Worm (Caenorhabditis elegans) whole organism, mixed stage, embryonic: ENCODE measurements around the gene ugt-20.

Experiments
- elt-3 ChIP-seq: fragments of 150-350 bp; optimal IDR thresholded peaks from 2 replicates; lab custom pipeline; 2014; ENCODE audit warnings: missing biosample characterization, missing genetic modification characterization
- ham-2 ChIP-seq: fragments of 200-800 bp; sonication (Bioruptor generic); optimal IDR thresholded peaks from 2 replicates; lab custom pipeline; 2018; ENCODE audit warnings: mild to moderate bottlenecking, missing genetic modification characterization, missing compliant biosample characterization
- lin-13 ChIP-seq: fragments of 150-350 bp; optimal IDR thresholded peaks from 2 replicates; lab custom pipeline; 2014; ENCODE audit warnings: missing biosample characterization, missing genetic modification characterization
- snpc-4 ChIP-seq: fragments of 150-350 bp; optimal IDR thresholded peaks from 2 replicates; lab custom pipeline; 2014; ENCODE audit warnings: missing biosample characterization, missing genetic modification characterization

ce11 chrIV:6064657-6065056 lies 18.7 kb downstream of the ugt-20 start:
- TF ChIP-seq lin-13 (tag; lab: Kevin White, UChicago), result no peak
- TF ChIP-seq snpc-4 (tag; lab: Kevin White, UChicago), result no peak
- no peak for TF ChIP-seq ham-2 (GFP tag; lab: Kevin White, UChicago)
- no peak for TF ChIP-seq elt-3
